Worm (Caenorhabditis elegans) whole organism, young adult: ENCODE data around the gene erh-2.

ENCODE experiments used
- B0035.1 ChIP-seq: sonication (generic microtip); optimal IDR thresholded peaks from 2 replicates; lab custom pipeline; 2016; ENCODE audit warnings: missing genetic modification characterization, mild to moderate bottlenecking, missing compliant biosample characterization, missing genotype, missing genetic modification reagents
- B0261.1 ChIP-seq: sonication (generic microtip); optimal IDR thresholded peaks from 2 replicates; lab custom pipeline; 2016; ENCODE audit warnings: mild to moderate bottlenecking, missing genetic modification characterization, moderate library complexity, missing compliant biosample characterization
- B0336.3 ChIP-seq: fragments of 200-800 bp; sonication (Bioruptor generic); IDR thresholded peaks from 2 replicates; pipeline ENCODE4 v1.3.6; 2022; ENCODE audit warnings: missing genetic modification characterization, missing compliant biosample characterization
- F22D6.2 ChIP-seq: sonication (generic microtip); optimal IDR thresholded peaks from 2 replicates; lab custom pipeline; 2016; ENCODE audit warnings: mild to moderate bottlenecking, missing genetic modification characterization, missing compliant biosample characterization
- F23B12.7 ChIP-seq: sonication (generic microtip); optimal IDR thresholded peaks from 2 replicates; lab custom pipeline; 2017; ENCODE audit warnings: missing genetic modification characterization, mild to moderate bottlenecking, missing compliant biosample characterization, antibody characterized with exemption, moderate library complexity; ENCODE audit not compliant: insufficient read depth
- F49E8.2 ChIP-seq: sonication (generic microtip); optimal IDR thresholded peaks from 3 replicates; lab custom pipeline; 2017; ENCODE audit warnings: missing genetic modification characterization, mild to moderate bottlenecking, missing compliant biosample characterization, antibody characterized with exemption, moderate library complexity; ENCODE audit not compliant: insufficient read depth
- K12H6.12 ChIP-seq: fragments of 200-800 bp; sonication (Bioruptor generic); optimal IDR thresholded peaks from 2 replicates; lab custom pipeline; 2018; ENCODE audit warnings: mild to moderate bottlenecking, missing genetic modification characterization, missing compliant biosample characterization
- T07F8.4 ChIP-seq: sonication (generic microtip); optimal IDR thresholded peaks from 2 replicates; lab custom pipeline; 2016; ENCODE audit warnings: mild to moderate bottlenecking, missing genetic modification characterization, moderate library complexity, missing compliant biosample characterization
- T26A5.8 ChIP-seq: sonication (generic microtip); optimal IDR thresholded peaks from 2 replicates; lab custom pipeline; 2016; ENCODE audit warnings: missing genetic modification characterization, missing compliant biosample characterization
- Y53G8AR.9 ChIP-seq: fragments of 200-800 bp; sonication (Bioruptor generic); conservative IDR thresholded peaks from 2 replicates; pipeline ENCODE4 v1.3.6; 2022; ENCODE audit warnings: missing genetic modification reagents, missing genetic modification characterization, missing compliant biosample characterization
- Y56A3A.18 ChIP-seq: fragments of 200-800 bp; sonication (Bioruptor generic); IDR thresholded peaks from 2 replicates; pipeline ENCODE4 v1.3.6; 2022; ENCODE audit warnings: missing genetic modification reagents, missing genetic modification characterization, missing compliant biosample characterization
- Y67H2A.10 ChIP-seq: fragments of 200-800 bp; sonication (Bioruptor generic); conservative IDR thresholded peaks from 2 replicates; pipeline ENCODE4 v1.3.6; 2022; ENCODE audit warnings: missing genetic modification reagents, missing genetic modification characterization, missing compliant biosample characterization
- Y79H2A.3 ChIP-seq: fragments of 200-800 bp; sonication (Bioruptor generic); conservative IDR thresholded peaks from 2 replicates; pipeline ENCODE4 v1.3.6; 2022; ENCODE audit warnings: missing genetic modification reagents, missing genetic modification characterization, missing compliant biosample characterization
- ama-1 ChIP-seq, 3 experiments: fragments of 150-350 bp in 1 of 3; sonication (generic microtip) in 2 of 3; optimal IDR thresholded peaks; 2 replicates each; lab custom pipeline; 2014 to 2018; ENCODE audit warnings: missing biosample characterization in 2 of 3, missing genetic modification characterization in 2 of 3, missing genetic modification reagents in 2 of 3
- aptf-2 ChIP-seq: fragments of 200-800 bp; sonication (Bioruptor generic); conservative IDR thresholded peaks from 2 replicates; pipeline ENCODE4 v1.3.6; 2022; ENCODE audit warnings: missing genetic modification reagents, missing genetic modification characterization, missing compliant biosample characterization
- aptf-3 ChIP-seq: fragments of 200-800 bp; sonication (Bioruptor generic); IDR thresholded peaks from 2 replicates; pipeline ENCODE4 v1.3.6; 2022; ENCODE audit warnings: missing genetic modification characterization, missing compliant biosample characterization
- attf-3 ChIP-seq: fragments of 200-800 bp; sonication (Bioruptor generic); conservative IDR thresholded peaks from 2 replicates; pipeline ENCODE4 v1.3.6; 2022; ENCODE audit warnings: missing genetic modification reagents, missing genetic modification characterization, missing compliant biosample characterization
- attf-5 ChIP-seq: fragments of 200-800 bp; sonication (Bioruptor generic); optimal IDR thresholded peaks from 2 replicates; lab custom pipeline; 2018; ENCODE audit warnings: mild to moderate bottlenecking, missing genetic modification characterization, missing compliant biosample characterization
- attf-6 ChIP-seq: fragments of 200-800 bp; sonication (Bioruptor generic); IDR thresholded peaks from 2 replicates; pipeline ENCODE4 v1.3.6; 2022; ENCODE audit warnings: missing genetic modification reagents, missing genetic modification characterization, missing compliant biosample characterization
- bed-1 ChIP-seq: fragments of 200-800 bp; sonication (Bioruptor generic); IDR thresholded peaks from 2 replicates; pipeline ENCODE4 v1.3.6; 2022; ENCODE audit warnings: missing genetic modification reagents, missing genetic modification characterization, missing compliant biosample characterization
- ceh-79 ChIP-seq: sonication (generic microtip); optimal IDR thresholded peaks from 2 replicates; lab custom pipeline; 2017; ENCODE audit warnings: mild to moderate bottlenecking, missing genetic modification characterization, missing compliant biosample characterization
- ceh-91 ChIP-seq: fragments of 200-800 bp; sonication (Bioruptor generic); IDR thresholded peaks from 2 replicates; pipeline ENCODE4 v1.3.6; 2022; ENCODE audit warnings: missing genetic modification reagents, missing genetic modification characterization, missing compliant biosample characterization
- dpff-1 ChIP-seq: sonication (generic microtip); optimal IDR thresholded peaks from 2 replicates; lab custom pipeline; 2017; ENCODE audit warnings: mild to moderate bottlenecking, missing genetic modification characterization, missing compliant biosample characterization
- egrh-3 ChIP-seq: fragments of 200-800 bp; sonication (Bioruptor generic); IDR thresholded peaks from 2 replicates; pipeline ENCODE4 v1.3.6; 2022; ENCODE audit warnings: missing genetic modification reagents, missing genetic modification characterization, missing compliant biosample characterization
- ekl-4 ChIP-seq: fragments of 200-800 bp; sonication (Bioruptor generic); IDR thresholded peaks from 2 replicates; pipeline ENCODE4 v1.3.6; 2022; ENCODE audit warnings: missing genetic modification reagents, missing genetic modification characterization, missing compliant biosample characterization
- ets-4 ChIP-seq: fragments of 200-800 bp; sonication (Bioruptor generic); optimal IDR thresholded peaks from 2 replicates; lab custom pipeline; 2018; ENCODE audit warnings: mild to moderate bottlenecking, missing genetic modification characterization, missing compliant biosample characterization
- gei-17 ChIP-seq: fragments of 200-800 bp; sonication (Bioruptor generic); optimal IDR thresholded peaks from 2 replicates; lab custom pipeline; 2018; ENCODE audit warnings: mild to moderate bottlenecking, missing genetic modification characterization, missing compliant biosample characterization
- hrde-1 ChIP-seq: sonication (generic microtip); optimal IDR thresholded peaks from 2 replicates; lab custom pipeline; 2016; ENCODE audit warnings: missing genetic modification characterization, mild to moderate bottlenecking, missing compliant biosample characterization, moderate library complexity, missing genotype, missing genetic modification reagents, borderline replicate concordance
- hsf-1 ChIP-seq: fragments of 200-800 bp; sonication (Bioruptor generic); IDR thresholded peaks from 2 replicates; pipeline ENCODE4 v1.3.6; 2022; ENCODE audit warnings: missing genetic modification reagents, missing genetic modification characterization, missing compliant biosample characterization
- lin-26 ChIP-seq: fragments of 200-800 bp; sonication (Bioruptor generic); IDR thresholded peaks from 2 replicates; pipeline ENCODE4 v1.3.6; 2022; ENCODE audit warnings: missing genetic modification reagents, missing genetic modification characterization, missing compliant biosample characterization
- lir-1 ChIP-seq: fragments of 200-800 bp; sonication (Bioruptor generic); conservative IDR thresholded peaks from 2 replicates; pipeline ENCODE4 v1.3.6; 2022; ENCODE audit warnings: missing genetic modification reagents, missing genetic modification characterization, missing compliant biosample characterization
- madf-10 ChIP-seq: sonication (generic microtip); optimal IDR thresholded peaks from 2 replicates; lab custom pipeline; 2016; ENCODE audit warnings: mild to moderate bottlenecking, missing genetic modification characterization, missing compliant biosample characterization
- madf-3 ChIP-seq: fragments of 200-800 bp; sonication (Bioruptor generic); IDR thresholded peaks from 2 replicates; pipeline ENCODE4 v1.3.6; 2022; ENCODE audit warnings: missing genetic modification reagents, missing genetic modification characterization, missing compliant biosample characterization
- nfya-1 ChIP-seq: sonication (generic microtip); optimal IDR thresholded peaks from 2 replicates; lab custom pipeline; 2017; ENCODE audit warnings: antibody characterized with exemption, missing compliant biosample characterization, missing genetic modification characterization, borderline replicate concordance; ENCODE audit not compliant: insufficient read depth
- nfyb-1 ChIP-seq: fragments of 200-800 bp; sonication (Bioruptor generic); IDR thresholded peaks from 2 replicates; pipeline ENCODE4 v1.3.6; 2022; ENCODE audit warnings: missing genetic modification reagents, missing genetic modification characterization, missing compliant biosample characterization
- nhr-80 ChIP-seq: sonication (generic microtip); optimal IDR thresholded peaks from 2 replicates; lab custom pipeline; 2016; ENCODE audit warnings: missing genetic modification characterization, missing compliant biosample characterization
- pha-4 ChIP-seq: fragments of 150-350 bp; sonication (generic microtip); optimal IDR thresholded peaks from 2 replicates; lab custom pipeline; 2014; ENCODE audit warnings: missing biosample characterization, missing genetic modification reagents, missing genetic modification characterization
- repo-1 ChIP-seq: sonication (generic microtip); optimal IDR thresholded peaks from 2 replicates; lab custom pipeline; 2017; ENCODE audit warnings: mild to moderate bottlenecking, missing genetic modification characterization, missing compliant biosample characterization
- sdz-38 ChIP-seq: sonication (generic microtip); optimal IDR thresholded peaks from 2 replicates; lab custom pipeline; 2016; ENCODE audit warnings: missing genotype, missing genetic modification characterization, missing compliant biosample characterization
- snpc-1.3 ChIP-seq: sonication (generic microtip); optimal IDR thresholded peaks from 2 replicates; lab custom pipeline; 2017; ENCODE audit warnings: missing genetic modification characterization, mild to moderate bottlenecking, missing compliant biosample characterization, antibody characterized with exemption, moderate library complexity, missing genotype, missing genetic modification reagents; ENCODE audit not compliant: insufficient read depth
- somi-1 ChIP-seq: fragments of 200-800 bp; sonication (Bioruptor generic); optimal IDR thresholded peaks from 2 replicates; lab custom pipeline; 2018; ENCODE audit warnings: mild to moderate bottlenecking, missing genetic modification characterization, missing compliant biosample characterization
- tlf-1 ChIP-seq: fragments of 200-800 bp; sonication (Bioruptor generic); optimal IDR thresholded peaks from 2 replicates; lab custom pipeline; 2018; ENCODE audit warnings: mild to moderate bottlenecking, missing genetic modification characterization, missing compliant biosample characterization
- unc-130 ChIP-seq: sonication (generic microtip); optimal IDR thresholded peaks from 2 replicates; lab custom pipeline; 2016; ENCODE audit warnings: missing genetic modification reagents, missing genetic modification characterization, missing compliant biosample characterization
- ztf-18 ChIP-seq: sonication (generic microtip); optimal IDR thresholded peaks from 2 replicates; lab custom pipeline; 2016; ENCODE audit warnings: missing genotype, mild to moderate bottlenecking, missing genetic modification characterization, missing compliant biosample characterization
- ztf-26 ChIP-seq: sonication (generic microtip); optimal IDR thresholded peaks from 2 replicates; lab custom pipeline; 2017; ENCODE audit warnings: missing genetic modification characterization, missing compliant biosample characterization
- ztf-28 ChIP-seq: fragments of 200-800 bp; sonication (Bioruptor generic); IDR thresholded peaks from 2 replicates; pipeline ENCODE4 v1.3.6; 2022; ENCODE audit warnings: missing genetic modification reagents, missing genetic modification characterization, missing compliant biosample characterization

Gene erh-2

ce11 chrIII:4584068-4584566 lies 8.9 kb upstream of the erh-2 start, which contains the start of gene F35G12.5:
Gene F35G12.5, plus strand, starts transcription at chrIII:4584118.
- TF ChIP-seq B0261.1 (tag; lab: Kevin White, UChicago) (no peak), madf-3 (no peak), Y53G8AR.9 (GFP tag; lab: Robert Waterston, UW) (no peak), T07F8.4 (tag; lab: Kevin White, UChicago) (no peak), repo-1 (tag; lab: Kevin White, UChicago) (no peak), gei-17 (GFP tag; lab: Kevin White, UChicago) (no peak), nfyb-1 (peak; percentile 81), nfya-1 (tag; lab: Kevin White, UChicago) (no peak), T26A5.8 (tag; lab: Kevin White, UChicago) (no peak)
- TF ChIP-seq, all 124 proteins: peak for 1

ce11 chrIII:4587177-4587576 lies 5.9 kb upstream of the erh-2 start, which contains the start of the genes F35G12.7 and smc-4:
Gene F35G12.7, minus strand, starts transcription at chrIII:4587330.
Gene smc-4, plus strand, starts transcription at chrIII:4587501.
- TF ChIP-seq aptf-2 (GFP tag; lab: Robert Waterston, UW) (no peak), somi-1 (GFP tag; lab: Kevin White, UChicago) (no peak), Y53G8AR.9 (GFP tag; lab: Robert Waterston, UW) (peak; percentile 68; the same call in 1 of the 2 replicates), B0336.3 (GFP tag; lab: Robert Waterston, UW) (no peak), ztf-18 (tag; lab: Kevin White, UChicago) (peak; percentile 19), Y79H2A.3 (GFP tag; lab: Robert Waterston, UW) (no peak), Y67H2A.10 (GFP tag; lab: Robert Waterston, UW) (no peak), attf-3 (GFP tag; lab: Robert Waterston, UW) (no peak), unc-130 (GFP tag; lab: Kevin White, UChicago) (no peak), snpc-1.3 (tag; lab: Kevin White, UChicago) (peak; percentile 24), ztf-28 (no peak), madf-10 (tag; lab: Kevin White, UChicago) (no peak), Y56A3A.18 (GFP tag; lab: Robert Waterston, UW) (no peak), tlf-1 (GFP tag; lab: Kevin White, UChicago) (peak; percentile 62), sdz-38 (no peak), aptf-3 (GFP tag; lab: Robert Waterston, UW) (no peak), ama-1 (optimal IDR thresholded peaks at IDR 0.05; lab: Kevin White, UChicago) (no peak), ama-1 (GFP tag; optimal IDR thresholded peaks at IDR 0.05; lab: Kevin White, UChicago) (no peak), attf-5 (peak; percentile 21), F49E8.2 (no peak), K12H6.12 (no peak), dpff-1 (tag; lab: Kevin White, UChicago) (no peak), nhr-80 (no peak), hrde-1 (tag; lab: Kevin White, UChicago) (no peak), lir-1 (GFP tag; lab: Robert Waterston, UW) (peak; percentile 54; the same call in 1 of the 2 replicates), bed-1 (GFP tag; lab: Robert Waterston, UW) (no peak), ceh-91 (GFP tag; lab: Robert Waterston, UW) (peak; percentile 73), T26A5.8 (tag; lab: Kevin White, UChicago) (no peak), attf-6 (GFP tag; lab: Robert Waterston, UW) (no peak), lin-26 (GFP tag; lab: Robert Waterston, UW) (no peak), ets-4 (GFP tag; lab: Kevin White, UChicago) (no peak), hsf-1 (GFP tag; lab: Robert Waterston, UW) (peak; percentile 58; the same call in 1 of the 2 replicates), pha-4 (no peak), F23B12.7 (tag; lab: Kevin White, UChicago) (no peak), ekl-4 (peak; percentile 66), B0035.1 (no peak), F22D6.2 (tag; lab: Kevin White, UChicago) (no peak), ztf-26 (no peak), ceh-79 (tag; lab: Kevin White, UChicago) (no peak), egrh-3 (GFP tag; lab: Robert Waterston, UW) (no peak)
